Fruit fly (Drosophila melanogaster) whole organism, embryonic: ENCODE measurements around the gene CG13272.
A peak's percentile ranks its signal among the peaks of the same experiment; 100 is the strongest.

Source experiments
- Awh ChIP-seq: fragments of 200-800 bp; sonication (Bioruptor generic); IDR thresholded peaks from 2 replicates; pipeline ENCODE4, ENCODE4 v1.3.6; 2022; ENCODE audit warnings: missing biosample characterization, missing genetic modification characterization
- Bgb ChIP-seq: fragments of 200-800 bp; sonication (Bioruptor generic); IDR thresholded peaks from 2 replicates; pipeline ENCODE4 v1.3.6; 2022; ENCODE audit warnings: missing biosample characterization, missing genetic modification characterization; ENCODE audit not compliant: partially characterized antibody
- CG10209 ChIP-seq: fragments of 200-800 bp; sonication (Bioruptor generic); optimal IDR thresholded peaks from 3 replicates; lab custom pipeline; 2017; ENCODE audit warnings: missing biosample characterization, mild to moderate bottlenecking, missing genetic modification characterization, missing genetic modification reagents
- CG10979 ChIP-seq: fragments of 200-800 bp; sonication (Bioruptor generic); optimal IDR thresholded peaks from 2 replicates; lab custom pipeline; 2018; ENCODE audit warnings: missing biosample characterization, mild to moderate bottlenecking, missing genetic modification characterization, moderate library complexity
- CG11247 ChIP-seq: fragments of 200-800 bp; sonication (Bioruptor generic); IDR thresholded peaks from 2 replicates; pipeline ENCODE4 v1.3.6; 2022; ENCODE audit warnings: missing biosample characterization, missing genetic modification characterization
- CG11696 ChIP-seq: fragments of 200-800 bp; sonication (Bioruptor generic); IDR thresholded peaks from 2 replicates; pipeline ENCODE4 v1.3.6; 2022; ENCODE audit warnings: missing biosample characterization, missing genetic modification characterization
- CG13424 ChIP-seq: fragments of 200-800 bp; sonication (Bioruptor generic); optimal IDR thresholded peaks from 2 replicates; lab custom pipeline; 2019; ENCODE audit warnings: missing biosample characterization, mild to moderate bottlenecking, missing genetic modification characterization, moderate library complexity
- CG13775 ChIP-seq: fragments of 200-800 bp; sonication (Bioruptor generic); optimal IDR thresholded peaks from 3 replicates; lab custom pipeline; 2017; ENCODE audit warnings: missing biosample characterization, mild to moderate bottlenecking, missing genetic modification characterization
- CG15696 ChIP-seq: fragments of 200-800 bp; sonication (Bioruptor generic); optimal IDR thresholded peaks from 2 replicates; lab custom pipeline; 2019; ENCODE audit warnings: missing biosample characterization, mild to moderate bottlenecking, missing genetic modification characterization, moderate library complexity
- CG1603 ChIP-seq: fragments of 200-800 bp; sonication (Bioruptor generic); optimal IDR thresholded peaks from 2 replicates; lab custom pipeline; 2019; ENCODE audit warnings: missing biosample characterization, mild to moderate bottlenecking, missing genetic modification characterization, moderate library complexity
- CG17328 ChIP-seq: fragments of 200-800 bp; sonication (Bioruptor generic); IDR thresholded peaks from 2 replicates; pipeline ENCODE4 v1.3.6; 2022; ENCODE audit warnings: missing biosample characterization, missing genetic modification characterization
- CG17385 ChIP-seq: fragments of 200-800 bp; sonication (Bioruptor generic); optimal IDR thresholded peaks from 3 replicates; lab custom pipeline; 2018; ENCODE audit warnings: missing biosample characterization, mild to moderate bottlenecking, missing genetic modification characterization
- CG1832 ChIP-seq: fragments of 200-800 bp; sonication (Bioruptor generic); optimal IDR thresholded peaks from 2 replicates; lab custom pipeline; 2017; ENCODE audit warnings: missing biosample characterization, mild to moderate bottlenecking, missing genetic modification characterization, inconsistent platforms
- CG32532 ChIP-seq: fragments of 200-800 bp; sonication (Bioruptor generic); IDR thresholded peaks from 2 replicates; pipeline ENCODE4 v1.3.6; 2022; ENCODE audit warnings: missing biosample characterization, missing genetic modification characterization
- CG33213 ChIP-seq: fragments of 200-800 bp; sonication (Bioruptor generic); optimal IDR thresholded peaks from 3 replicates; lab custom pipeline; 2016; ENCODE audit warnings: missing biosample characterization, missing genetic modification characterization
- CG4328 ChIP-seq: fragments of 200-800 bp; sonication (Bioruptor generic); optimal IDR thresholded peaks from 3 replicates; lab custom pipeline; 2017; ENCODE audit warnings: missing biosample characterization, missing genetic modification reagents, missing genetic modification characterization
- CG4360 ChIP-seq: fragments of 200-800 bp; sonication (Bioruptor generic); IDR thresholded peaks from 2 replicates; pipeline ENCODE4 v1.3.6; 2022; ENCODE audit warnings: missing biosample characterization, missing genetic modification characterization
- CG4854 ChIP-seq: fragments of 200-800 bp; sonication (Bioruptor generic); optimal IDR thresholded peaks from 2 replicates; lab custom pipeline; 2016; ENCODE audit warnings: missing biosample characterization, missing genetic modification characterization, inconsistent platforms
- CG8478 ChIP-seq: fragments of >200 bp; optimal IDR thresholded peaks from 2 replicates; lab custom pipeline; 2018
- CG9727 ChIP-seq: fragments of 200-800 bp; sonication (Bioruptor generic); optimal IDR thresholded peaks from 3 replicates; lab custom pipeline; 2017; ENCODE audit warnings: missing biosample characterization, mild to moderate bottlenecking, missing genetic modification characterization
- CoRest ChIP-seq: fragments of 200-800 bp; sonication (Bioruptor generic); optimal IDR thresholded peaks from 3 replicates; lab custom pipeline; 2018; ENCODE audit warnings: missing biosample characterization, mild to moderate bottlenecking, missing genetic modification characterization, moderate library complexity
- D19A ChIP-seq: fragments of 200-800 bp; optimal IDR thresholded peaks from 3 replicates; lab custom pipeline; 2019; ENCODE audit warnings: missing biosample characterization, mild to moderate bottlenecking, missing genetic modification characterization, moderate library complexity
- Dfd ChIP-seq, 2 experiments: fragments of >200 bp; optimal IDR thresholded peaks; 2 replicates each; lab custom pipeline; 2017; ENCODE audit warnings: missing biosample characterization in 2 of 2, missing genetic modification characterization in 2 of 2
- Dip3 ChIP-seq: fragments of 200-800 bp; sonication (Bioruptor generic); optimal IDR thresholded peaks from 3 replicates; lab custom pipeline; 2016; ENCODE audit warnings: missing biosample characterization, missing genetic modification characterization
- Doc2 ChIP-seq: fragments of 200-800 bp; sonication (Bioruptor generic); IDR thresholded peaks from 2 replicates; pipeline ENCODE4 v1.3.6; 2022; ENCODE audit warnings: missing biosample characterization, missing genetic modification characterization
- HLH4C ChIP-seq: fragments of 200-800 bp; sonication (Bioruptor generic); IDR thresholded peaks from 3 replicates; pipeline ENCODE4 v1.3.6; 2022; ENCODE audit warnings: missing biosample characterization, missing genetic modification characterization; ENCODE audit not compliant: partially characterized antibody
- HLH54F ChIP-seq: fragments of 200-800 bp; sonication (Bioruptor generic); optimal IDR thresholded peaks from 3 replicates; lab custom pipeline; 2016; ENCODE audit warnings: missing biosample characterization, missing genetic modification characterization
- Hmx ChIP-seq: fragments of 200-800 bp; sonication (Bioruptor generic); optimal IDR thresholded peaks from 2 replicates; lab custom pipeline; 2016; ENCODE audit warnings: missing biosample characterization, missing genetic modification characterization
- Med ChIP-seq: fragments of 200-800 bp; sonication (Bioruptor generic); peaks from one replicate; lab custom pipeline; 2016; ENCODE audit warnings: missing biosample characterization, missing genetic modification characterization, mild to moderate bottlenecking, inconsistent platforms, moderate library complexity
- Meics ChIP-seq: fragments of 200-800 bp; sonication (Bioruptor generic); optimal IDR thresholded peaks from 2 replicates; lab custom pipeline; 2017; ENCODE audit warnings: missing biosample characterization, mild to moderate bottlenecking, missing genetic modification characterization
- Myb ChIP-seq: fragments of 200-800 bp; sonication (Bioruptor generic); optimal IDR thresholded peaks from 2 replicates; lab custom pipeline; 2016; ENCODE audit warnings: missing biosample characterization, missing genetic modification characterization
- Trl ChIP-seq, 3 experiments: fragments of >200 bp in 2 of 3; fragments of 200-800 bp in 1 of 3; sonication (Bioruptor generic) in 1 of 3; optimal IDR thresholded peaks; 2 replicates in 1 of 3; 3 replicates in 2 of 3; lab custom pipeline; 2016 to 2017; ENCODE audit warnings: missing biosample characterization in 1 of 3, missing genetic modification characterization in 1 of 3
- amos ChIP-seq: fragments of 200-800 bp; sonication (Bioruptor generic); IDR thresholded peaks from 2 replicates; pipeline ENCODE4 v1.3.6; 2022; ENCODE audit warnings: missing biosample characterization, missing genetic modification characterization; ENCODE audit not compliant: partially characterized antibody
- ash1 ChIP-seq: fragments of 200-800 bp; sonication (Bioruptor generic); optimal IDR thresholded peaks from 2 replicates; lab custom pipeline; 2018; ENCODE audit warnings: missing biosample characterization, mild to moderate bottlenecking, missing genetic modification characterization
- dmrt11E ChIP-seq: fragments of 200-800 bp; sonication (Bioruptor generic); optimal IDR thresholded peaks from 3 replicates; lab custom pipeline; 2018; ENCODE audit warnings: missing biosample characterization, mild to moderate bottlenecking, missing genetic modification characterization, moderate library complexity
- dpn ChIP-seq, 2 experiments: fragments of 200-800 bp; sonication (Bioruptor generic); optimal IDR thresholded peaks; 3 replicates each; lab custom pipeline; 2016; ENCODE audit warnings: missing biosample characterization in 2 of 2, missing genetic modification characterization in 2 of 2
- ftz-f1 ChIP-seq: fragments of 200-800 bp; sonication (Bioruptor generic); optimal IDR thresholded peaks from 2 replicates; lab custom pipeline; 2016; ENCODE audit warnings: missing biosample characterization, missing genetic modification characterization
- gcm2 ChIP-seq: fragments of 200-800 bp; sonication (Bioruptor generic); optimal IDR thresholded peaks from 2 replicates; lab custom pipeline; 2016; ENCODE audit warnings: missing biosample characterization, missing genetic modification characterization
- grau ChIP-seq: fragments of 200-800 bp; optimal IDR thresholded peaks from 3 replicates; lab custom pipeline; 2019; ENCODE audit warnings: missing biosample characterization, mild to moderate bottlenecking, missing genetic modification characterization, moderate library complexity
- gro ChIP-seq: fragments of 200-800 bp; sonication (Bioruptor generic); optimal IDR thresholded peaks from 2 replicates; lab custom pipeline; 2016; ENCODE audit warnings: missing biosample characterization, missing genetic modification characterization
- gsb ChIP-seq: fragments of 200-800 bp; sonication (Bioruptor generic); IDR thresholded peaks from 2 replicates; pipeline ENCODE4 v1.3.6; 2022; ENCODE audit warnings: missing biosample characterization, missing genetic modification characterization
- hbn ChIP-seq: fragments of 200-800 bp; sonication (Bioruptor generic); IDR thresholded peaks from 2 replicates; pipeline ENCODE4 v1.3.6; 2022; ENCODE audit warnings: missing biosample characterization, missing genetic modification characterization; ENCODE audit not compliant: partially characterized antibody
- kah ChIP-seq: fragments of 200-800 bp; sonication (Bioruptor generic); optimal IDR thresholded peaks from 2 replicates; lab custom pipeline; 2018; ENCODE audit warnings: missing biosample characterization, mild to moderate bottlenecking, missing genetic modification characterization
- lbe ChIP-seq: fragments of 200-800 bp; sonication (Bioruptor generic); optimal IDR thresholded peaks from 2 replicates; lab custom pipeline; 2016; ENCODE audit warnings: missing biosample characterization, mild to moderate bottlenecking, missing genetic modification characterization
- phol ChIP-seq: fragments of 200-800 bp; sonication (Bioruptor generic); optimal IDR thresholded peaks from 3 replicates; lab custom pipeline; 2018; ENCODE audit warnings: missing biosample characterization, mild to moderate bottlenecking, missing genetic modification characterization, moderate library complexity
- rib ChIP-seq: fragments of 200-800 bp; sonication (Bioruptor generic); IDR thresholded peaks from 2 replicates; pipeline ENCODE4 v1.3.6; 2022; ENCODE audit warnings: missing biosample characterization, missing genetic modification characterization
- so ChIP-seq: fragments of 200-800 bp; sonication (Bioruptor generic); IDR thresholded peaks from 3 replicates; pipeline ENCODE4 v1.3.6; 2022; ENCODE audit warnings: missing biosample characterization, missing genetic modification characterization
- unc-4 ChIP-seq: fragments of 200-800 bp; sonication (Bioruptor generic); IDR thresholded peaks from 2 replicates; pipeline ENCODE4 v1.3.6; 2022; ENCODE audit warnings: missing biosample characterization, missing genetic modification characterization; ENCODE audit not compliant: partially characterized antibody
- vnd ChIP-seq: fragments of 200-800 bp; sonication (Bioruptor generic); IDR thresholded peaks from 3 replicates; pipeline ENCODE4 v1.3.6; 2022; ENCODE audit warnings: missing biosample characterization, missing genetic modification characterization; ENCODE audit not compliant: partially characterized antibody
- wor ChIP-seq: fragments of 200-800 bp; sonication (Bioruptor generic); IDR thresholded peaks from 2 replicates; pipeline ENCODE4 v1.3.6; 2022; ENCODE audit warnings: missing biosample characterization, missing genetic modification characterization

CG13272 gene

DNA sequence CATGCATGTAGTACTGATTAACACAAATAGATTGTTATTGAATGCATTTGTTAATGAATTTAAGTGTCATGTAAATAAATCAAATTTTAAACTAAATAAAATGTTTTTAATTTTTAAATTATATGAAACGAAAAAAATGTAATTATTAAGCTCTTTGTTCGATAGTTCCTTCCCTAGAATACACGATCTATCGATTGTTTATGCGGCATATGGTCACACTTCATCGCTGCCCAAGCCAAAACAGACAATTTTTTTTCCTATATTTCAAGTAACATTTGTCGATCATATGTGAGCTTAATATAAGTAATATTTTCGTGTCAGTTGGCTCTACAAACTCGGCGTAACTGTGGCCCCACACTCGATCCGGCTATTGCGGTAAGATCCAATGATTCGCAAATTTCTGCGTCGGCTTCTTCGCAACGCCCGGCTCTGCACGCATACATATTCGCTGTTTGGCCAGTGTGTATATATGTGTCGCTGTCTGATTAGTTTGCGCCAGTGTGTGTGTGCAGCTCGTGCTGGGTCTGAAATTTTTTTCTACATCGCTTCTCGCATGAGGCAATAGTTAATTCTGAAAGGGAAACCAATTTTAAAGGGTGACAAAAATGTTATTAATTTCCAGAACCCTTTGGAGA, 22.3 kb downstream of the CG13272 start, which contains the start of gene AspRS-m (continued):
- TF ChIP-seq Bgb (GFP tag; lab: Robert Waterston, UW) (peak; percentile 88), CG4854 (no peak), CG13424 (tag; lab: Kevin White, UChicago) (peak; percentile 42), Myb (GFP tag; lab: Kevin White, UChicago) (no peak), CG9727 (GFP tag; lab: Kevin White, UChicago) (peak; percentile 13), CG1832 (GFP tag; lab: Kevin White, UChicago) (no peak), CG11247 (GFP tag; lab: Robert Waterston, UW) (no peak), wor (GFP tag; lab: Robert Waterston, UW) (no peak), dpn (GFP tag; optimal IDR thresholded peaks at IDR 0.05; lab: Kevin White, UChicago) (peak in 1 of 2 experiments; percentile 40), Awh (no peak), CG10979 (no peak), CG4328 (GFP tag; lab: Kevin White, UChicago) (no peak), ash1 (GFP tag; lab: Kevin White, UChicago) (no peak), Dfd (GFP tag; optimal IDR thresholded peaks at IDR 0.05; lab: Kevin White, UChicago) (no peak), gcm2 (no peak), CG33213 (GFP tag; lab: Kevin White, UChicago) (peak; percentile 5), amos (GFP tag; lab: Robert Waterston, UW) (peak; percentile 92), hbn (GFP tag; lab: Robert Waterston, UW) (peak; percentile 71), rib (0 out of 2 replicates have a peak, but pooled peaks have one; percentile 56), D19A (tag; lab: Kevin White, UChicago) (no peak), CG32532 (GFP tag; lab: Robert Waterston, UW) (peak; percentile 29; the same call in 1 of the 2 replicates), gro (no peak), CG13775 (GFP tag; lab: Kevin White, UChicago) (peak; percentile 20), CG17385 (GFP tag; lab: Kevin White, UChicago) (peak; percentile 10), CG8478 (lab: Kevin White, UChicago) (peak; percentile 79), so (GFP tag; lab: Robert Waterston, UW) (no peak), Doc2 (GFP tag; lab: Robert Waterston, UW) (no peak), vnd (GFP tag; lab: Robert Waterston, UW) (peak; percentile 88), phol (tag; lab: Kevin White, UChicago) (no peak), CG1603 (tag; lab: Kevin White, UChicago) (no peak), dmrt11E (tag; lab: Kevin White, UChicago) (no peak), HLH54F (GFP tag; lab: Kevin White, UChicago) (no peak), kah (GFP tag; lab: Kevin White, UChicago) (no peak), Dip3 (no peak), CG10209 (GFP tag; lab: Kevin White, UChicago) (no peak), unc-4 (peak; percentile 80), CG4360 (GFP tag; lab: Robert Waterston, UW) (no peak), lbe (GFP tag; lab: Kevin White, UChicago) (no peak), Hmx (GFP tag; lab: Kevin White, UChicago) (no peak), Meics (GFP tag; lab: Kevin White, UChicago) (peak; percentile 16), HLH4C (GFP tag; lab: Robert Waterston, UW) (peak; percentile 86), CoRest (tag; lab: Kevin White, UChicago) (peak; percentile 52), ftz-f1 (GFP tag; lab: Kevin White, UChicago) (no peak), CG15696 (tag; lab: Kevin White, UChicago) (peak; percentile 33), gsb (GFP tag; lab: Robert Waterston, UW) (no peak), Trl (optimal IDR thresholded peaks at IDR 0.05; lab: Kevin White, UChicago) (no peak), Trl (GFP tag; optimal IDR thresholded peaks at IDR 0.05; lab: Kevin White, UChicago) (no peak), CG17328 (GFP tag; lab: Robert Waterston, UW) (no peak), CG11696 (GFP tag; lab: Robert Waterston, UW) (no peak), Med (peak; percentile 75), grau (tag; lab: Kevin White, UChicago) (no peak)
